Worm (Caenorhabditis elegans) whole organism, L2 larva: Measurements from ENCODE around the gene fbxa-107.

ENCODE experiments used
- C34F6.9 ChIP-seq: fragments of 150-350 bp; optimal IDR thresholded peaks from 2 replicates; lab custom pipeline; 2014; ENCODE audit warnings: missing biosample characterization, missing genetic modification characterization
- F13H6.1 ChIP-seq: sonication (generic microtip); optimal IDR thresholded peaks from 2 replicates; lab custom pipeline; 2016; ENCODE audit warnings: missing genetic modification characterization, missing compliant biosample characterization
- Y55F3AM.14 ChIP-seq: fragments of 200-800 bp; sonication (Bioruptor generic); optimal IDR thresholded peaks from 2 replicates; lab custom pipeline; 2018; ENCODE audit warnings: mild to moderate bottlenecking, missing genetic modification characterization, missing compliant biosample characterization
- ZK546.5 ChIP-seq: sonication (generic microtip); optimal IDR thresholded peaks from 2 replicates; lab custom pipeline; 2017; ENCODE audit warnings: missing biosample characterization, missing genetic modification characterization
- alr-1 ChIP-seq: fragments of 150-350 bp; optimal IDR thresholded peaks from 2 replicates; lab custom pipeline; 2014; ENCODE audit warnings: missing biosample characterization, missing genetic modification characterization
- aly-2 ChIP-seq: fragments of 150-350 bp; optimal IDR thresholded peaks from 2 replicates; lab custom pipeline; 2014; ENCODE audit warnings: missing biosample characterization, missing genetic modification characterization
- ama-1 ChIP-seq: fragments of 150-350 bp; optimal IDR thresholded peaks from 2 replicates; lab custom pipeline; 2018; ENCODE audit warnings: inconsistent platforms
- blmp-1 ChIP-seq: sonication (generic microtip); optimal IDR thresholded peaks from 2 replicates; lab custom pipeline; 2017; ENCODE audit warnings: missing genetic modification characterization, mild to moderate bottlenecking, missing compliant biosample characterization, antibody characterized with exemption, moderate library complexity; ENCODE audit not compliant: insufficient read depth
- ceh-16 ChIP-seq: fragments of 150-350 bp; optimal IDR thresholded peaks from 2 replicates; lab custom pipeline; 2014; ENCODE audit warnings: missing biosample characterization, missing genetic modification characterization
- ceh-82 ChIP-seq: fragments of 150-350 bp; optimal IDR thresholded peaks from 2 replicates; lab custom pipeline; 2014; ENCODE audit warnings: missing biosample characterization, missing genetic modification characterization
- crh-2 ChIP-seq: sonication (generic microtip); optimal IDR thresholded peaks from 2 replicates; lab custom pipeline; 2017; ENCODE audit warnings: missing biosample characterization, missing genetic modification characterization
- dmd-4 ChIP-seq: sonication (generic microtip); optimal IDR thresholded peaks from 2 replicates; lab custom pipeline; 2017; ENCODE audit warnings: missing biosample characterization, missing genetic modification characterization
- egl-27 ChIP-seq: sonication (generic microtip); optimal IDR thresholded peaks from 3 replicates; lab custom pipeline; 2017; ENCODE audit warnings: missing biosample characterization, missing genetic modification reagents, missing genetic modification characterization
- elt-3 ChIP-seq: sonication (generic microtip); optimal IDR thresholded peaks from 2 replicates; lab custom pipeline; 2017; ENCODE audit warnings: missing biosample characterization, missing genetic modification characterization
- fos-1 ChIP-seq: fragments of 150-350 bp; optimal IDR thresholded peaks from 2 replicates; lab custom pipeline; 2014; ENCODE audit warnings: missing biosample characterization, missing genetic modification characterization
- gmeb-1 ChIP-seq: fragments of 150-350 bp; optimal IDR thresholded peaks from 2 replicates; lab custom pipeline; 2014; ENCODE audit warnings: missing biosample characterization, missing genetic modification characterization
- lin-11 ChIP-seq: fragments of 150-350 bp; sonication (generic microtip); optimal IDR thresholded peaks from 2 replicates; lab custom pipeline; 2014; ENCODE audit warnings: missing biosample characterization, missing genetic modification characterization, inconsistent platforms, mixed read lengths
- lin-13 ChIP-seq: fragments of 150-350 bp; optimal IDR thresholded peaks from 2 replicates; lab custom pipeline; 2014; ENCODE audit warnings: missing biosample characterization, missing genetic modification reagents, missing genetic modification characterization
- lin-39 ChIP-seq: fragments of 150-350 bp; optimal IDR thresholded peaks from 2 replicates; lab custom pipeline; 2014; ENCODE audit warnings: missing biosample characterization, missing genetic modification reagents, missing genetic modification characterization
- lsy-2 ChIP-seq, 2 experiments: fragments of 150-350 bp in 1 of 2; sonication (generic microtip) in 1 of 2; optimal IDR thresholded peaks; 2 replicates each; lab custom pipeline; 2014 to 2017; ENCODE audit warnings: missing biosample characterization in 2 of 2, missing genetic modification characterization in 2 of 2
- mab-5 ChIP-seq: fragments of 150-350 bp; optimal IDR thresholded peaks from 2 replicates; lab custom pipeline; 2014; ENCODE audit warnings: missing biosample characterization, missing genetic modification characterization
- mbf-1 ChIP-seq: sonication (generic microtip); optimal IDR thresholded peaks from 2 replicates; lab custom pipeline; 2017; ENCODE audit warnings: missing biosample characterization, missing genetic modification characterization
- mdl-1 ChIP-seq, 2 experiments: fragments of 150-350 bp in 1 of 2; sonication (generic microtip) in 1 of 2; optimal IDR thresholded peaks; 2 replicates each; lab custom pipeline; 2017; ENCODE audit warnings: missing biosample characterization in 2 of 2, missing genetic modification characterization in 2 of 2
- nhr-10 ChIP-seq: sonication (generic microtip); optimal IDR thresholded peaks from 2 replicates; lab custom pipeline; 2017; ENCODE audit warnings: missing biosample characterization, missing genetic modification characterization
- nhr-11 ChIP-seq: fragments of 150-350 bp; optimal IDR thresholded peaks from 2 replicates; lab custom pipeline; 2014; ENCODE audit warnings: missing biosample characterization, missing genetic modification characterization
- nhr-12 ChIP-seq: fragments of 150-350 bp; optimal IDR thresholded peaks from 2 replicates; lab custom pipeline; 2014; ENCODE audit warnings: missing biosample characterization, missing genetic modification characterization
- nhr-129 ChIP-seq: fragments of 150-350 bp; optimal IDR thresholded peaks from 2 replicates; lab custom pipeline; 2014; ENCODE audit warnings: missing biosample characterization, missing genetic modification characterization
- nhr-21 ChIP-seq: fragments of 150-350 bp; optimal IDR thresholded peaks from 2 replicates; lab custom pipeline; 2014; ENCODE audit warnings: missing biosample characterization, missing genetic modification characterization
- nhr-23 ChIP-seq: fragments of 150-350 bp; optimal IDR thresholded peaks from 2 replicates; lab custom pipeline; 2014; ENCODE audit warnings: missing biosample characterization, missing genetic modification reagents, missing genetic modification characterization
- nhr-237 ChIP-seq: fragments of 150-350 bp; optimal IDR thresholded peaks from 2 replicates; lab custom pipeline; 2014; ENCODE audit warnings: missing biosample characterization, missing genetic modification characterization
- nhr-25 ChIP-seq: fragments of 150-350 bp; sonication (generic microtip); optimal IDR thresholded peaks from 3 replicates; lab custom pipeline; 2014; ENCODE audit warnings: missing biosample characterization, missing genetic modification characterization
- nhr-6 ChIP-seq: fragments of 150-350 bp; optimal IDR thresholded peaks from 2 replicates; lab custom pipeline; 2014; ENCODE audit warnings: missing biosample characterization, missing genetic modification characterization
- nhr-77 ChIP-seq: fragments of 150-350 bp; optimal IDR thresholded peaks from 2 replicates; lab custom pipeline; 2014; ENCODE audit warnings: missing biosample characterization, missing genetic modification characterization
- peb-1 ChIP-seq: fragments of 150-350 bp; optimal IDR thresholded peaks from 2 replicates; lab custom pipeline; 2014; ENCODE audit warnings: missing biosample characterization, missing genetic modification characterization
- sem-4 ChIP-seq: fragments of 150-350 bp; optimal IDR thresholded peaks from 2 replicates; lab custom pipeline; 2014; ENCODE audit warnings: missing biosample characterization, missing genetic modification reagents, missing genetic modification characterization
- skn-1 ChIP-seq: sonication (generic microtip); optimal IDR thresholded peaks from 2 replicates; lab custom pipeline; 2017; ENCODE audit warnings: missing biosample characterization, missing genetic modification characterization
- sma-3 ChIP-seq: sonication (generic microtip); optimal IDR thresholded peaks from 2 replicates; lab custom pipeline; 2016; ENCODE audit warnings: missing genetic modification reagents, missing genetic modification characterization, missing compliant biosample characterization
- sma-9 ChIP-seq, 2 experiments: fragments of 150-350 bp in 1 of 2; sonication (generic microtip) in 1 of 2; optimal IDR thresholded peaks; 2 replicates each; lab custom pipeline; 2014 to 2016; ENCODE audit warnings: missing genetic modification characterization in 2 of 2, mild to moderate bottlenecking in 1 of 2, missing biosample characterization in 1 of 2, missing compliant biosample characterization in 1 of 2, missing genetic modification reagents in 1 of 2, moderate library complexity in 1 of 2
- snpc-4 ChIP-seq: fragments of 150-350 bp; optimal IDR thresholded peaks from 2 replicates; lab custom pipeline; 2014; ENCODE audit warnings: missing biosample characterization, missing genetic modification characterization
- unc-39 ChIP-seq: fragments of 150-350 bp; optimal IDR thresholded peaks from 2 replicates; lab custom pipeline; 2014; ENCODE audit warnings: missing biosample characterization, missing genetic modification characterization
- unc-55 ChIP-seq: fragments of 150-350 bp; sonication (generic microtip); optimal IDR thresholded peaks from 3 replicates; lab custom pipeline; 2014; ENCODE audit warnings: missing biosample characterization, missing genetic modification reagents, missing genetic modification characterization
- unc-62 ChIP-seq: fragments of 150-350 bp; optimal IDR thresholded peaks from 2 replicates; lab custom pipeline; 2014; ENCODE audit warnings: missing biosample characterization, missing genetic modification reagents, missing genetic modification characterization
- zag-1 ChIP-seq: fragments of 150-350 bp; optimal IDR thresholded peaks from 2 replicates; lab custom pipeline; 2014; ENCODE audit warnings: missing biosample characterization, missing genetic modification characterization
- ztf-1 ChIP-seq: fragments of 200-800 bp; sonication (Bioruptor generic); conservative IDR thresholded peaks from 2 replicates; pipeline ENCODE4 v1.3.6; 2022; ENCODE audit warnings: missing genetic modification characterization, missing compliant biosample characterization
- ztf-4 ChIP-seq: fragments of 150-350 bp; optimal IDR thresholded peaks from 2 replicates; lab custom pipeline; 2014; ENCODE audit warnings: missing biosample characterization, missing genetic modification characterization

The fbxa-107 gene

DNA sequence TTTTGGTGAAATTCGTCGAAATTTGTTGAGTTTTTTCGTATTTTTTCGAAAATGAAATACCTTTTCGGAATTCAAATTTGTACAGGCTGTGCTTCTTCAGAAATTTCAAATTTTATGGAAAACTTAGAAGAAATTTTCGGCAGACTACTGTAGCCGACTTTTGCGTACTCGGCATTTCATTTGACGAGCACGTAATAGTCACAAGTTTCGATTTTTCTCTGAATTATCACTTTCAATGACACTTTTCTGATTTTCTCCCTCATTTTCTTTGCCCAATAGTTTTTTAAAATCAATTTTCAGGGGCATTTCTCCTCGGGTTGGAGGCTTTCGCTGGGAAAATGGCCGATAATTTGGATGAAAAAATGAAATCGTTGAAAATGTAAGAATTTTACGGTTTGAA lies at the start of gene fbxa-107:
fbxa-107 (plus strand) TSS at position 301 of the 400 bp plus-strand sequence.
- TF ChIP-seq egl-27, result no peak
- TF ChIP-seq zag-1 (tag; lab: Kevin White, UChicago), result no peak

DNA sequence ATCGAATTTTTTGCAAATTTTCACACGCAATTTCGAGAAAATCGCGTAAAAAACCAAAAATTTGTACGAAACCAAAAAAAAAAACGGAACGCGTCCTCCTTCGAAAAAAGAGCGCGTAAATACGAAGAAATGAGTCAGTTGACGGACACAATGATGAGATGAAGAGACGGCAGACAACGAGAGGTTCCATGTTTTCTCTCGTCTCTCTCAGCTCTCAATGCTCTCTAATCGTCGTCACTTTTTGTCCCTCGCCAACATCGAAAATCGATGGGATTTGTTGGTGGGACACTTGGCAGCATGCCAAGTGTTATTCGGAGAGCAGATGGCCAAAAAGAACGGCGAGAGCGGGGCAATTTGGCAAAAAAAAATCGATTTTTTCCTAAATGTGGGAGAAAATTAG lies 44.6 kb upstream of the fbxa-107 start:
- TF ChIP-seq alr-1 (no peak), skn-1 (no peak), lin-39 (tag; lab: Kevin White, UChicago) (no peak), ztf-1 (GFP tag; lab: Robert Waterston, UW) (no peak), lin-13 (GFP tag; lab: Kevin White, UChicago) (peak; percentile 79), unc-39 (tag; lab: Kevin White, UChicago) (no peak), mab-5 (tag; lab: Kevin White, UChicago) (peak; percentile 91), ama-1 (lab: Kevin White, UChicago) (peak; percentile 30), nhr-12 (tag; lab: Kevin White, UChicago) (no peak), C34F6.9 (tag; lab: Kevin White, UChicago) (peak; percentile 96), peb-1 (no peak), F13H6.1 (tag; lab: Kevin White, UChicago) (peak; percentile 84), mdl-1 (tag; optimal IDR thresholded peaks at IDR 0.05; lab: Kevin White, UChicago) (peak in 1 of 2 experiments; percentile 35), egl-27 (peak; percentile 77), sma-3 (GFP tag; lab: Kevin White, UChicago) (peak; percentile 6), unc-55 (GFP tag; lab: Kevin White, UChicago) (peak; percentile 77), blmp-1 (tag; lab: Kevin White, UChicago) (peak; percentile 6), nhr-10 (tag; lab: Kevin White, UChicago) (peak; percentile 18), gmeb-1 (tag; lab: Kevin White, UChicago) (peak; percentile 74), nhr-23 (tag; lab: Kevin White, UChicago) (no peak), nhr-77 (no peak), lin-11 (tag; lab: Kevin White, UChicago) (peak; percentile 58), nhr-6 (tag; lab: Kevin White, UChicago) (peak; percentile 83), sem-4 (tag; lab: Kevin White, UChicago) (peak; percentile 57), ceh-16 (tag; lab: Kevin White, UChicago) (no peak), unc-62 (peak; percentile 27), Y55F3AM.14 (no peak), nhr-237 (tag; lab: Kevin White, UChicago) (no peak), crh-2 (peak; percentile 85), mbf-1 (tag; lab: Kevin White, UChicago) (no peak), nhr-11 (tag; lab: Kevin White, UChicago) (no peak), aly-2 (tag; lab: Kevin White, UChicago) (no peak), nhr-21 (tag; lab: Kevin White, UChicago) (peak; percentile 37), ceh-82 (tag; lab: Kevin White, UChicago) (peak; percentile 48), fos-1 (peak; percentile 95), snpc-4 (tag; lab: Kevin White, UChicago) (peak; percentile 73), sma-9 (GFP tag; optimal IDR thresholded peaks at IDR 0.05; lab: Kevin White, UChicago) (peak; percentile 87), sma-9 (tag; optimal IDR thresholded peaks at IDR 0.05; lab: Kevin White, UChicago) (no peak), nhr-25 (tag; lab: Kevin White, UChicago) (no peak), dmd-4 (no peak), nhr-129 (tag; lab: Kevin White, UChicago) (peak; percentile 82), lsy-2 (tag; optimal IDR thresholded peaks at IDR 0.05; lab: Kevin White, UChicago) (peak; percentile 66 to 90), elt-3 (tag; lab: Kevin White, UChicago) (no peak), zag-1 (tag; lab: Kevin White, UChicago) (peak; percentile 63), ZK546.5 (tag; lab: Kevin White, UChicago) (no peak), ztf-4 (no peak)
